Worm (Caenorhabditis elegans): ENCODE results near the gene D2045.9.

D2045.9 gene

ce11 chrIII:10463653-10464052 lies 11.4 kb upstream of the D2045.9 start (continued):
- no peak for TF ChIP-seq zag-1 (tag; optimal IDR thresholded peaks at IDR 0.05)
- TF ChIP-seq daf-8 (GFP tag; IDR thresholded peaks at IDR 0.05) = no peak
- no peak for TF ChIP-seq F37D6.2 (tag; optimal IDR thresholded peaks at IDR 0.05)
- peak; percentile 32; the same call in 1 of the 2 replicates for TF ChIP-seq T26A8.4 (GFP tag; IDR thresholded peaks at IDR 0.05)
- TF ChIP-seq F10B5.3 (tag; optimal IDR thresholded peaks at IDR 0.05) = no peak
- TF ChIP-seq unc-39 (tag; optimal IDR thresholded peaks at IDR 0.05) = no peak
- no peak for TF ChIP-seq egl-43 (GFP tag; IDR thresholded peaks at IDR 0.05)
- peak; percentile 3 for TF ChIP-seq dpl-1 (GFP tag; optimal IDR thresholded peaks at IDR 0.05)
- TF ChIP-seq hmg-1.1 (GFP tag; IDR thresholded peaks at IDR 0.05) = peak; percentile 52; the same call in 1 of the 2 replicates
- TF ChIP-seq lin-39 (tag; optimal IDR thresholded peaks at IDR 0.05) = no peak
- no peak for TF ChIP-seq dmd-8 (GFP tag; IDR thresholded peaks at IDR 0.05)
- no peak for TF ChIP-seq ZK337.2 (GFP tag; IDR thresholded peaks at IDR 0.05)
- TF ChIP-seq mxl-3 (GFP tag; optimal IDR thresholded peaks at IDR 0.05) = peak; percentile 46
- TF ChIP-seq Y75B8A.6 (GFP tag; IDR thresholded peaks at IDR 0.05) = no peak
- TF ChIP-seq spr-1 (tag; optimal IDR thresholded peaks at IDR 0.05) = peak; percentile 30
- TF ChIP-seq ceh-28 (tag; optimal IDR thresholded peaks at IDR 0.05) = peak; percentile 59
- no peak for TF ChIP-seq ceh-82 (tag; optimal IDR thresholded peaks at IDR 0.05)
- TF ChIP-seq hif-1 (tag; optimal IDR thresholded peaks at IDR 0.05) = peak in 1 of 2 experiments; percentile 29
- no peak for TF ChIP-seq skn-1 (tag; optimal IDR thresholded peaks at IDR 0.05)
- TF ChIP-seq dmd-6 (GFP tag; IDR thresholded peaks at IDR 0.05) = peak; percentile 33
- peak; percentile 50 for TF ChIP-seq mes-2 (tag; optimal IDR thresholded peaks at IDR 0.05; ENCODE audit: poor library complexity, severe bottlenecking)
- TF ChIP-seq unc-62 (GFP tag; optimal IDR thresholded peaks at IDR 0.05 in 1 of 2) = peak in 1 of 2 experiments; percentile 25
- TF ChIP-seq unc-62 (tag; optimal IDR thresholded peaks at IDR 0.05) = no peak
- TF ChIP-seq hlh-11 (tag; optimal IDR thresholded peaks at IDR 0.05) = peak; percentile 82
- TF ChIP-seq dve-1 (tag; optimal IDR thresholded peaks at IDR 0.05; ENCODE audit: insufficient read depth) = peak; percentile 64
- TF ChIP-seq mdl-1 (tag; optimal IDR thresholded peaks at IDR 0.05) = peak in 1 of 2 experiments; percentile 11
- peak; percentile 7 for TF ChIP-seq nhr-10 (tag; optimal IDR thresholded peaks at IDR 0.05)
- no peak for TF ChIP-seq tra-1 (GFP tag; IDR thresholded peaks at IDR 0.05)

- 0 out of 2 replicates have a peak, but pooled peaks have one; percentile 8 for TF ChIP-seq lin-29 (GFP tag; IDR thresholded peaks at IDR 0.05)
- no peak for TF ChIP-seq fkh-10 (GFP tag; optimal IDR thresholded peaks at IDR 0.05)
- TF ChIP-seq set-16 (GFP tag; IDR thresholded peaks at IDR 0.05) = peak; percentile 87
- no peak for TF ChIP-seq ceh-32 (tag; optimal IDR thresholded peaks at IDR 0.05; ENCODE audit: poor library complexity)
- no peak for TF ChIP-seq Y48G9A.11 (GFP tag; IDR thresholded peaks at IDR 0.05)
- no peak; the same call in 1 of the 2 replicates for TF ChIP-seq arid-1 (GFP tag; conservative IDR thresholded peaks at IDR 0.05)
- TF ChIP-seq nhr-6 (tag; optimal IDR thresholded peaks at IDR 0.05) = no peak
- no peak for TF ChIP-seq ceh-82 (tag; optimal IDR thresholded peaks at IDR 0.05)
- TF ChIP-seq nhr-237 (tag; optimal IDR thresholded peaks at IDR 0.05) = no peak
- TF ChIP-seq gei-8 (GFP tag; optimal IDR thresholded peaks at IDR 0.05) = no peak
- no peak for TF ChIP-seq egl-43 (GFP tag; IDR thresholded peaks at IDR 0.05)
These were observed 10.6 kb upstream of the D2045.9 start for ce11 chrIII:10464455-10464854.

DNA sequence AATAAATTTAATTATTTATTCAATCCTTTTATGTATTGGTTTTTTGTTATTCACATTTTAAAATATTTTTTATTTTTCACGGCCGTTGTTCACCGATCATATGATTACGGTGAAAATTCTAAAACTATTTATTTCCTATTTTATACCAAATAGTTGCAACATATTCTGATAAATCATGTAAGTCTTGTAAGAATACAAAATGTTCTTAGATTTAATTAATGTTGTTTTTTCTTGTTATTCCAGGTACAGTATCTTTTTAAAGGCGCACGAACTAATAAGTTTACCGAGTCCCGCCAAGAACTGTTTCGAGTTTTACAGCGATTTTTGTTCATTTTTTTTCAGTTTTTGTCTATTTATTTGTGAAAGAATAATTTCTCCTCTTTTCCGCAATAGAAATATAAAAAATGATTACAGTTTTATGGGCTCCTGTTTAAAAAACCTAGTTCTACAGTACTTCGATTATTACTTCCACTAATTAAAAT lies 5.4 kb upstream of the D2045.9 start, which contains the start of gene D2045.5:
Gene D2045.5, minus strand, starts transcription at position 51 of the 482 bp plus-strand sequence.
- no peak for TF ChIP-seq ceh-28 (tag; optimal IDR thresholded peaks at IDR 0.05)
- TF ChIP-seq pqm-1 (tag; optimal IDR thresholded peaks at IDR 0.05) = no peak
- TF ChIP-seq lir-3 (tag; optimal IDR thresholded peaks at IDR 0.05) = no peak
- no peak for TF ChIP-seq ctbp-1 (GFP tag; IDR thresholded peaks at IDR 0.05)
- TF ChIP-seq ztf-11 (tag; optimal IDR thresholded peaks at IDR 0.05) = no peak

All from whole organism, L4 larva.